Fruit fly (Drosophila melanogaster): Measurements from ENCODE around the gene CG31643.

Gene CG31643

DNA sequence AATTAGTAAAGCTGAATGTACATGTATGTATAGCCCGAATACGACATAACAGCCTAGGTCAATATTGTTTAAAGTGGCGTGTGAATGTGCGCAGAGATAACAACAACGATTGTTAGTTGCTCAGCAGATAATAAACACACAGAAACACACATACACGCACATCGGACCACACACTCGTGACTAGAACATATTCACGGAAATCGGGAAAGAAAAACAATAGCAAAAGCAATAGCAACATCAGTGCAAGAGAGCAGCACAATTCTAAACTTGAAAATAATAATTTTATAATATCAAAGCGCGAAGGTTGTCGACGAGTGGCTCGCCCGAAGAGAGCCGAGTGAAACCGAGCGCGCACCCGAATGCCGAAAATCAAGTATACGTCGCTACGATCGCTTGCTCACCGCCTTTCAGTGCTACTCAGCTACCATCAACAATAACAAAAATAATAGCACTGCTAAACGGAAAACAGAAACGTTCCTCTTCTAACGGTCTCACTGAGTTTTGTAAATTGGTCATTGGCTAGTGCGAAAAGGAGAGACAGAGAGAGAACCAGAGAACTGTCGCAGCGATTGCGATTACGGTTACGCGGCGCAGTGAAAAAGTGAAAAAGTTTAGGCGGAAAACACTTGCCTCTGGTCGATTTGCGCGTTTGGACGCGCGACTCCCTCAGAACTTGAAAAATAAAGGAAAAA lies 45.2 kb downstream of the CG31643 start (continued):
- TF ChIP-seq CrebB (tag; optimal IDR thresholded peaks at IDR 0.05) (peak; percentile 75), CG32767 (GFP tag; IDR thresholded peaks at IDR 0.05) (0 out of 2 replicates have a peak, but pooled peaks have one; percentile 22), Side (GFP tag; optimal IDR thresholded peaks at IDR 0.05) (no peak), Hmx (GFP tag; optimal IDR thresholded peaks at IDR 0.05) (no peak), CG12219 (GFP tag; optimal IDR thresholded peaks at IDR 0.05) (peak; percentile 9), CG12071 (GFP tag; optimal IDR thresholded peaks at IDR 0.05) (peak; percentile 55), ci (GFP tag; IDR thresholded peaks at IDR 0.05) (peak; percentile 31; the same call in 1 of the 3 replicates)

DNA sequence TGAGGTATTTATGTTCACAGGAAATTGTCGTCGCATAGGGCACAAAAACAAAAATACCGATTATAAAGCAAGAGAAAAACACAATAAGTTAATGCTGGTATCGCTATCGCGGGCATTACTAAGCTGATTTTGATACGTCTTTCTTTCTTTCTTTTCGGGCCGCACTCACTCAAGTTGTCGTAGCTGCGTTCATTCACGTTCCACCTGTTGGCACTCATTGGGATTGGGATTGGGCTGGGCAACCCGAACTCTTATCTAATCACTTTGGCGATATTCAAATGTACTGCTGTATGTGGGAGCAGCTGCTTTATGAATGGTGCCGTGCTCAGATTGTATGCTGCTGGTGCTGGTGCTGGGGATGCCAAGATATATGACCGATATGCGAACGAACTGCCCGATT lies 46.8 kb downstream of the CG31643 start:
- TF ChIP-seq Lhr (GFP tag; optimal IDR thresholded peaks at IDR 0.05) (no peak), fru (optimal IDR thresholded peaks at IDR 0.05) (no peak), ash1 (GFP tag; optimal IDR thresholded peaks at IDR 0.05) (no peak), Xbp1 (GFP tag; optimal IDR thresholded peaks at IDR 0.05) (no peak), wor (GFP tag; IDR thresholded peaks at IDR 0.05) (no peak), vnd (GFP tag; IDR thresholded peaks at IDR 0.05; ENCODE audit: partially characterized antibody) (no peak), z (GFP tag; IDR thresholded peaks at IDR 0.05) (no peak), CG1233 (GFP tag; optimal IDR thresholded peaks at IDR 0.05) (no peak), CG2889 (GFP tag; IDR thresholded peaks at IDR 0.05) (no peak), peb (GFP tag; IDR thresholded peaks at IDR 0.05) (no peak), D (optimal IDR thresholded peaks at IDR 0.05) (no peak), D (GFP tag; optimal IDR thresholded peaks at IDR 0.05) (no peak), CG17568 (GFP tag; optimal IDR thresholded peaks at IDR 0.05) (no peak), Ssrp (tag; optimal IDR thresholded peaks at IDR 0.05) (no peak), gfzf (GFP tag; optimal IDR thresholded peaks at IDR 0.05) (no peak), CG8478 (optimal IDR thresholded peaks at IDR 0.05) (no peak), Dbx (GFP tag; IDR thresholded peaks at IDR 0.05) (no peak), Doc3 (GFP tag; IDR thresholded peaks at IDR 0.05; ENCODE audit: partially characterized antibody) (no peak), CG10979 (tag; optimal IDR thresholded peaks at IDR 0.05) (no peak), Dfd (GFP tag; optimal IDR thresholded peaks at IDR 0.05) (no peak), CG17612 (GFP tag; IDR thresholded peaks at IDR 0.05) (no peak), cas (GFP tag; IDR thresholded peaks at IDR 0.05) (no peak), CG13296 (GFP tag; optimal IDR thresholded peaks at IDR 0.05) (no peak), CG34422 (GFP tag; IDR thresholded peaks at IDR 0.05) (no peak), chn (GFP tag; optimal IDR thresholded peaks at IDR 0.05) (no peak), ci (GFP tag; IDR thresholded peaks at IDR 0.05) (no peak), CG11696 (GFP tag; IDR thresholded peaks at IDR 0.05) (no peak), CG5953 (GFP tag; IDR thresholded peaks at IDR 0.05) (no peak), CG8290 (GFP tag; optimal IDR thresholded peaks at IDR 0.05) (no peak), CG8290 (tag; optimal IDR thresholded peaks at IDR 0.05) (peak in 1 of 2 experiments; percentile 2), twi (tag; optimal IDR thresholded peaks at IDR 0.05) (no peak), CG15011 (GFP tag; optimal IDR thresholded peaks at IDR 0.05) (no peak), tio (GFP tag; optimal IDR thresholded peaks at IDR 0.05) (no peak), dmrt99B (tag; optimal IDR thresholded peaks at IDR 0.05) (no peak), Neu2 (GFP tag; optimal IDR thresholded peaks at IDR 0.05; ENCODE audit: borderline replicate concordance) (no peak), Deaf1 (tag; optimal IDR thresholded peaks at IDR 0.05) (peak; percentile 17), CG17361 (GFP tag; IDR thresholded peaks at IDR 0.05) (no peak), stc (GFP tag; IDR thresholded peaks at IDR 0.05) (no peak), CG34376 (GFP tag; optimal IDR thresholded peaks at IDR 0.05) (peak; percentile 63), CG6175 (GFP tag; IDR thresholded peaks at IDR 0.05) (0 out of 3 replicates have a peak, but pooled peaks have one; percentile 15), PHDP (tag; optimal IDR thresholded peaks at IDR 0.05) (no peak), Sry-δ (GFP tag; optimal IDR thresholded peaks at IDR 0.05) (no peak), Poxn (GFP tag; IDR thresholded peaks at IDR 0.05) (no peak), CG15269 (tag; optimal IDR thresholded peaks at IDR 0.05) (no peak), cwo (GFP tag; optimal IDR thresholded peaks at IDR 0.05) (peak; percentile 67)

Measured in whole organism, embryonic.